Fruit fly (Drosophila melanogaster) whole organism, embryonic: ENCODE measurements around the gene bib.

Source experiments
- Atf6 ChIP-seq: fragments of 200-800 bp; sonication (Bioruptor generic); IDR thresholded peaks from 2 replicates; pipeline ENCODE4 v1.3.6; 2022; ENCODE audit warnings: missing biosample characterization, missing genetic modification characterization
- CG10366 ChIP-seq: fragments of 200-800 bp; sonication (Bioruptor generic); IDR thresholded peaks from 2 replicates; pipeline ENCODE4 v1.3.6; 2022; ENCODE audit warnings: missing biosample characterization, missing genetic modification characterization
- CG10979 ChIP-seq: fragments of 200-800 bp; sonication (Bioruptor generic); optimal IDR thresholded peaks from 2 replicates; lab custom pipeline; 2018; ENCODE audit warnings: missing biosample characterization, mild to moderate bottlenecking, missing genetic modification characterization, moderate library complexity
- CG14860 ChIP-seq: fragments of 200-800 bp; sonication (Bioruptor generic); IDR thresholded peaks from 3 replicates; pipeline ENCODE4 v1.3.6; 2022; ENCODE audit warnings: missing biosample characterization, missing genetic modification characterization; ENCODE audit not compliant: partially characterized antibody
- CG15269 ChIP-seq: fragments of 200-800 bp; sonication (Bioruptor generic); optimal IDR thresholded peaks from 2 replicates; lab custom pipeline; 2018; ENCODE audit warnings: missing biosample characterization, mild to moderate bottlenecking, missing genetic modification characterization, moderate library complexity
- CG1602 ChIP-seq: fragments of 200-800 bp; sonication (Bioruptor generic); optimal IDR thresholded peaks from 3 replicates; lab custom pipeline; 2016; ENCODE audit warnings: missing biosample characterization, missing genetic modification characterization
- CG16779 ChIP-seq: fragments of 200-800 bp; sonication (Bioruptor generic); IDR thresholded peaks from 2 replicates; pipeline ENCODE4 v1.3.6; 2022; ENCODE audit warnings: missing biosample characterization, missing genetic modification characterization
- CG1792 ChIP-seq: fragments of 200-800 bp; sonication (Bioruptor generic); optimal IDR thresholded peaks from 2 replicates; lab custom pipeline; 2016; ENCODE audit warnings: missing biosample characterization, missing genetic modification characterization
- CG1832 ChIP-seq: fragments of 200-800 bp; sonication (Bioruptor generic); optimal IDR thresholded peaks from 2 replicates; lab custom pipeline; 2017; ENCODE audit warnings: missing biosample characterization, mild to moderate bottlenecking, missing genetic modification characterization, inconsistent platforms
- CG2202 ChIP-seq: fragments of 200-800 bp; sonication (Bioruptor generic); optimal IDR thresholded peaks from 2 replicates; lab custom pipeline; 2018; ENCODE audit warnings: missing biosample characterization, mild to moderate bottlenecking, missing genetic modification characterization
- CG31365 ChIP-seq: fragments of 200-800 bp; sonication (Bioruptor generic); optimal IDR thresholded peaks from 2 replicates; lab custom pipeline; 2018; ENCODE audit warnings: missing biosample characterization, mild to moderate bottlenecking, missing genetic modification characterization
- CG31388 ChIP-seq: fragments of 200-800 bp; sonication (Bioruptor generic); optimal IDR thresholded peaks from 2 replicates; lab custom pipeline; 2016; ENCODE audit warnings: missing biosample characterization, missing genetic modification characterization
- CG34422 ChIP-seq: fragments of 200-800 bp; sonication (Bioruptor generic); IDR thresholded peaks from 3 replicates; pipeline ENCODE4 v1.3.6; 2022; ENCODE audit warnings: missing biosample characterization, missing genetic modification characterization
- CG3847 ChIP-seq: fragments of 200-800 bp; sonication (Bioruptor generic); IDR thresholded peaks from 2 replicates; pipeline ENCODE4 v1.3.6; 2022; ENCODE audit warnings: missing biosample characterization, missing genetic modification characterization
- CG7556 ChIP-seq: fragments of 200-800 bp; sonication (Bioruptor generic); optimal IDR thresholded peaks from 2 replicates; lab custom pipeline; 2017; ENCODE audit warnings: missing biosample characterization, mild to moderate bottlenecking, missing genetic modification characterization
- CG8765 ChIP-seq: fragments of 200-800 bp; sonication (Bioruptor generic); IDR thresholded peaks from 2 replicates; pipeline ENCODE4 v1.3.6; 2022; ENCODE audit warnings: missing biosample characterization, missing genetic modification characterization
- CG8944 ChIP-seq: fragments of 200-800 bp; sonication (Bioruptor generic); optimal IDR thresholded peaks from 3 replicates; lab custom pipeline; 2016; ENCODE audit warnings: missing biosample characterization, missing genetic modification characterization
- CG9609 ChIP-seq: fragments of 200-800 bp; sonication (Bioruptor generic); optimal IDR thresholded peaks from 3 replicates; lab custom pipeline; 2016; ENCODE audit warnings: missing biosample characterization, missing genetic modification characterization
- Dbx ChIP-seq: fragments of 200-800 bp; sonication (Bioruptor generic); IDR thresholded peaks from 3 replicates; pipeline ENCODE4 v1.3.6; 2022; ENCODE audit warnings: missing biosample characterization, missing genetic modification characterization
- Dek ChIP-seq: fragments of 200-800 bp; sonication (Bioruptor generic); optimal IDR thresholded peaks from 3 replicates; lab custom pipeline; 2019; ENCODE audit warnings: missing biosample characterization, mild to moderate bottlenecking, missing genetic modification characterization, moderate library complexity
- Dip3 ChIP-seq: fragments of 200-800 bp; sonication (Bioruptor generic); optimal IDR thresholded peaks from 3 replicates; lab custom pipeline; 2016; ENCODE audit warnings: missing biosample characterization, missing genetic modification characterization
- Doc3 ChIP-seq: fragments of 200-800 bp; sonication (Bioruptor generic); IDR thresholded peaks from 3 replicates; pipeline ENCODE4 v1.3.6; 2022; ENCODE audit warnings: missing biosample characterization, missing genetic modification characterization; ENCODE audit not compliant: partially characterized antibody
- Drgx ChIP-seq: fragments of 200-800 bp; sonication (Bioruptor generic); IDR thresholded peaks from 2 replicates; pipeline ENCODE4 v1.3.6; 2022; ENCODE audit warnings: missing biosample characterization, missing genetic modification characterization
- E2f2 ChIP-seq: fragments of 200-800 bp; sonication (Bioruptor generic); IDR thresholded peaks from 2 replicates; pipeline ENCODE4 v1.3.6; 2022; ENCODE audit warnings: missing biosample characterization, missing genetic modification characterization
- Eip74EF ChIP-seq, 2 experiments: fragments of 200-800 bp in 1 of 2; fragments of >200 bp in 1 of 2; sonication (Bioruptor generic) in 1 of 2; optimal IDR thresholded peaks; 2 replicates each; lab custom pipeline; 2017 to 2019; ENCODE audit warnings: missing biosample characterization in 2 of 2, missing genetic modification characterization in 2 of 2, mild to moderate bottlenecking in 1 of 2, moderate library complexity in 1 of 2
- Hmx ChIP-seq: fragments of 200-800 bp; sonication (Bioruptor generic); optimal IDR thresholded peaks from 2 replicates; lab custom pipeline; 2016; ENCODE audit warnings: missing biosample characterization, missing genetic modification characterization
- Hsf ChIP-seq: fragments of 200-800 bp; sonication (Bioruptor generic); optimal IDR thresholded peaks from 3 replicates; lab custom pipeline; 2016; ENCODE audit warnings: missing biosample characterization, missing genetic modification characterization
- Six4 ChIP-seq: fragments of 200-800 bp; sonication (Bioruptor generic); optimal IDR thresholded peaks from 2 replicates; lab custom pipeline; 2016; ENCODE audit warnings: missing biosample characterization, missing genetic modification characterization
- TFAM ChIP-seq: fragments of 200-800 bp; sonication (Bioruptor generic); optimal IDR thresholded peaks from 2 replicates; lab custom pipeline; 2017; ENCODE audit warnings: missing biosample characterization, missing genetic modification characterization, inconsistent platforms
- az2 ChIP-seq: fragments of 200-800 bp; sonication (Bioruptor generic); optimal IDR thresholded peaks from 3 replicates; lab custom pipeline; 2016; ENCODE audit warnings: missing biosample characterization, missing genetic modification characterization
- bcd ChIP-seq: fragments of 200-800 bp; sonication (Bioruptor generic); optimal IDR thresholded peaks from 2 replicates; lab custom pipeline; 2017; ENCODE audit warnings: missing biosample characterization, mild to moderate bottlenecking, missing genetic modification characterization
- dmrt11E ChIP-seq: fragments of 200-800 bp; sonication (Bioruptor generic); optimal IDR thresholded peaks from 3 replicates; lab custom pipeline; 2018; ENCODE audit warnings: missing biosample characterization, mild to moderate bottlenecking, missing genetic modification characterization, moderate library complexity
- dysf ChIP-seq: fragments of 200-800 bp; sonication (Bioruptor generic); IDR thresholded peaks from 3 replicates; pipeline ENCODE4 v1.3.6; 2022; ENCODE audit warnings: missing biosample characterization, missing genetic modification characterization
- esg ChIP-seq: fragments of 200-800 bp; sonication (Bioruptor generic); conservative IDR thresholded peaks from 2 replicates; pipeline ENCODE4 v1.3.6; 2022; ENCODE audit warnings: missing biosample characterization, missing genetic modification characterization
- hb ChIP-seq: fragments of 200-800 bp; sonication (Bioruptor generic); IDR thresholded peaks from 3 replicates; pipeline ENCODE4 v1.3.6; 2022; ENCODE audit warnings: missing biosample characterization, missing genetic modification characterization; ENCODE audit not compliant: partially characterized antibody
- ind ChIP-seq: fragments of 200-800 bp; sonication (Bioruptor generic); optimal IDR thresholded peaks from 3 replicates; lab custom pipeline; 2016; ENCODE audit warnings: missing biosample characterization, missing genetic modification characterization
- kay ChIP-seq: fragments of 200-800 bp; sonication (Bioruptor generic); optimal IDR thresholded peaks from 2 replicates; lab custom pipeline; 2016; ENCODE audit warnings: missing biosample characterization, missing genetic modification characterization
- ken ChIP-seq: fragments of 200-800 bp; sonication (Bioruptor generic); IDR thresholded peaks from 3 replicates; pipeline ENCODE4 v1.3.6; 2022; ENCODE audit warnings: missing biosample characterization, missing genetic modification characterization
- knrl ChIP-seq: fragments of 200-800 bp; sonication (Bioruptor generic); IDR thresholded peaks from 3 replicates; pipeline ENCODE4 v1.3.6; 2022; ENCODE audit warnings: missing biosample characterization, missing genetic modification characterization; ENCODE audit not compliant: partially characterized antibody
- lbe ChIP-seq: fragments of 200-800 bp; sonication (Bioruptor generic); optimal IDR thresholded peaks from 2 replicates; lab custom pipeline; 2016; ENCODE audit warnings: missing biosample characterization, mild to moderate bottlenecking, missing genetic modification characterization
- lov ChIP-seq, 2 experiments: fragments of 200-800 bp in 1 of 2; fragments of >200 bp in 1 of 2; sonication (Bioruptor generic) in 1 of 2; IDR thresholded peaks in 1 of 2; optimal IDR thresholded peaks in 1 of 2; 2 replicates in 1 of 2; 3 replicates in 1 of 2; pipeline versions ENCODE4 v1.3.6 to Lab custom; 2017 to 2022; ENCODE audit warnings: missing biosample characterization in 1 of 2, missing genetic modification characterization in 1 of 2
- nom ChIP-seq: fragments of 200-800 bp; sonication (Bioruptor generic); optimal IDR thresholded peaks from 2 replicates; lab custom pipeline; 2017; ENCODE audit warnings: missing biosample characterization, missing genetic modification characterization, mild to moderate bottlenecking, moderate library complexity, missing genetic modification reagents
- pros ChIP-seq: fragments of 200-800 bp; sonication (Bioruptor generic); optimal IDR thresholded peaks from 3 replicates; lab custom pipeline; 2019; ENCODE audit warnings: missing biosample characterization, mild to moderate bottlenecking, missing genetic modification characterization, moderate library complexity
- psq ChIP-seq: fragments of 200-800 bp; sonication (Bioruptor generic); optimal IDR thresholded peaks from 2 replicates; lab custom pipeline; 2017; ENCODE audit warnings: missing biosample characterization, missing genetic modification characterization
- row ChIP-seq: fragments of 200-800 bp; sonication (Bioruptor generic); IDR thresholded peaks from 3 replicates; pipeline ENCODE4 v1.3.6; 2022; ENCODE audit warnings: missing biosample characterization, missing genetic modification characterization
- shn ChIP-seq: fragments of 200-800 bp; sonication (Bioruptor generic); optimal IDR thresholded peaks from 3 replicates; lab custom pipeline; 2016; ENCODE audit warnings: missing biosample characterization, missing genetic modification characterization
- wek ChIP-seq: fragments of 200-800 bp; sonication (Bioruptor generic); optimal IDR thresholded peaks from 3 replicates; lab custom pipeline; 2018; ENCODE audit warnings: missing biosample characterization, mild to moderate bottlenecking, missing genetic modification characterization, moderate library complexity
- yki ChIP-seq: fragments of >200 bp; optimal IDR thresholded peaks from 3 replicates; lab custom pipeline; 2018

Gene bib

dm6 chr2L:9966983-9967737, 17.3 kb upstream of the bib start, which contains the start of the genes Dref and RpL13 (continued):
- TF ChIP-seq Hsf (GFP tag; lab: Kevin White, UChicago) (peak; percentile 81), CG2202 (tag; lab: Kevin White, UChicago) (peak; percentile 79), wek (GFP tag; lab: Kevin White, UChicago) (peak; percentile 91), kay (GFP tag; lab: Kevin White, UChicago) (peak; percentile 36), az2 (GFP tag; lab: Kevin White, UChicago) (peak; percentile 66), Eip74EF (GFP tag; optimal IDR thresholded peaks at IDR 0.05; lab: Kevin White, UChicago) (peak in 1 of 2 experiments; percentile 84), CG31365 (peak; percentile 85), bcd (peak; percentile 91), ken (GFP tag; lab: Robert Waterston, UW) (peak; percentile 75; the same call in 2 of the 3 replicates), Atf6 (GFP tag; lab: Robert Waterston, UW) (peak; percentile 84), ind (peak; percentile 69), CG9609 (GFP tag; lab: Kevin White, UChicago) (peak; percentile 72), nom (GFP tag; lab: Kevin White, UChicago) (peak; percentile 92), lbe (GFP tag; lab: Kevin White, UChicago) (peak; percentile 78), hb (GFP tag; lab: Robert Waterston, UW) (peak; percentile 76; the same call in 2 of the 3 replicates), CG7556 (peak; percentile 84), E2f2 (GFP tag; lab: Robert Waterston, UW) (peak; percentile 84), dysf (peak; percentile 73; the same call in 2 of the 3 replicates), yki (lab: Kevin White, UChicago) (no peak), TFAM (GFP tag; lab: Kevin White, UChicago) (peak; percentile 41), Drgx (GFP tag; lab: Robert Waterston, UW) (peak; percentile 38; the same call in 1 of the 2 replicates), Dbx (GFP tag; lab: Robert Waterston, UW) (peak; percentile 77), CG15269 (tag; lab: Kevin White, UChicago) (peak; percentile 87), CG1792 (GFP tag; lab: Kevin White, UChicago) (peak; percentile 70), CG1832 (no peak), pros (peak; percentile 60), CG8765 (GFP tag; lab: Robert Waterston, UW) (peak; percentile 61; the same call in 1 of the 2 replicates), Doc3 (peak; percentile 67), CG14860 (peak; percentile 83), CG3847 (GFP tag; lab: Robert Waterston, UW) (peak; percentile 80), CG10979 (tag; lab: Kevin White, UChicago) (peak; percentile 75), CG31388 (GFP tag; lab: Kevin White, UChicago) (peak; percentile 3), CG16779 (GFP tag; lab: Robert Waterston, UW) (peak; percentile 59), CG1602 (GFP tag; lab: Kevin White, UChicago) (peak; percentile 36), Dek (no peak), shn (GFP tag; lab: Kevin White, UChicago) (peak; percentile 82), knrl (peak; percentile 81), dmrt11E (tag; lab: Kevin White, UChicago) (peak; percentile 70), Six4 (GFP tag; lab: Kevin White, UChicago) (peak; percentile 62), CG8944 (peak; percentile 51), psq (GFP tag; lab: Kevin White, UChicago) (peak; percentile 44), lov (optimal IDR thresholded peaks at IDR 0.05; lab: Kevin White, UChicago) (no peak), lov (GFP tag; IDR thresholded peaks at IDR 0.05; lab: Robert Waterston, UW) (peak; percentile 96), Hmx (peak; percentile 55), Dip3 (peak; percentile 80), CG10366 (GFP tag; lab: Robert Waterston, UW) (peak; percentile 68), CG34422 (peak; percentile 77; the same call in 2 of the 3 replicates), row (GFP tag; lab: Robert Waterston, UW) (peak; percentile 81), esg (GFP tag; lab: Robert Waterston, UW) (peak; percentile 52)
